Worm (Caenorhabditis elegans) whole organism, mixed stage, embryonic: Measurements from ENCODE around the gene cft-1.

Experiments
- ceh-83 ChIP-seq: fragments of 200-800 bp; sonication (Bioruptor generic); optimal IDR thresholded peaks from 2 replicates; lab custom pipeline; 2018; ENCODE audit warnings: mild to moderate bottlenecking, missing genetic modification characterization, missing compliant biosample characterization
- hlh-1 ChIP-seq: fragments of 150-350 bp; optimal IDR thresholded peaks from 2 replicates; lab custom pipeline; 2014; ENCODE audit warnings: missing biosample characterization, missing genetic modification reagents, missing genetic modification characterization
- lin-13 ChIP-seq: fragments of 150-350 bp; optimal IDR thresholded peaks from 2 replicates; lab custom pipeline; 2014; ENCODE audit warnings: missing biosample characterization, missing genetic modification characterization
- mab-5 ChIP-seq: fragments of 150-350 bp; optimal IDR thresholded peaks from 2 replicates; lab custom pipeline; 2014; ENCODE audit warnings: missing biosample characterization, missing genetic modification characterization
- nhr-2 ChIP-seq: fragments of 150-350 bp; optimal IDR thresholded peaks from 2 replicates; lab custom pipeline; 2014; ENCODE audit warnings: missing biosample characterization, missing genetic modification characterization
- sem-2 ChIP-seq: fragments of 200-800 bp; sonication (Bioruptor generic); optimal IDR thresholded peaks from 2 replicates; lab custom pipeline; 2018; ENCODE audit warnings: mild to moderate bottlenecking, missing genetic modification characterization, missing compliant biosample characterization
- snpc-4 ChIP-seq: fragments of 150-350 bp; optimal IDR thresholded peaks from 2 replicates; lab custom pipeline; 2014; ENCODE audit warnings: missing biosample characterization, missing genetic modification characterization
- unc-39 ChIP-seq: fragments of 150-350 bp; optimal IDR thresholded peaks from 2 replicates; lab custom pipeline; 2014; ENCODE audit warnings: missing biosample characterization, missing genetic modification characterization

DNA sequence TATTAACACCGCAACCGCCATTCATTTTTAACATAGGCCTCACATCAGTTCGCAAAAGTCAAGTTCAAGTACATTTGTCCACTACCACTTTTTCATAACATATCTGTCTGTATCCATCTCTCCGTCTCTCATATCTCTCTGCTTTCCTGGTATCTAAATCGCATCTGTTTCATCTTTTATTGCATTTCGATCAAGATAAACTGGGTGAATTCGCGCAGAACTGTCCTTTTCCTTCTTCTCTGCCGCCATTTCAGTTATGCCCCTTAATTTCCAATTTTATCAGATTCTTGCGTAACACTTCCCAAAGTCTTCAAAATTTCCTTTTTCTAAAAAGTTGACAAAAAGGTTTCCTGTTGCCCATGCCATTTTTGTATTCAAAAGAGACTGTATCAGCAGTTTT is 15.3 kb upstream of the cft-1 start:
- TF ChIP-seq nhr-2 (tag; lab: Kevin White, UChicago) (no peak), ceh-83 (GFP tag; lab: Kevin White, UChicago) (no peak), unc-39 (tag; lab: Kevin White, UChicago) (no peak), hlh-1 (tag; lab: Kevin White, UChicago) (no peak), mab-5 (tag; lab: Kevin White, UChicago) (no peak), lin-13 (tag; lab: Kevin White, UChicago) (no peak), snpc-4 (tag; lab: Kevin White, UChicago) (no peak), sem-2 (GFP tag; lab: Kevin White, UChicago) (no peak)
